Worm (Caenorhabditis elegans) whole organism, young adult: ENCODE measurements around the gene B0244.7.

ENCODE experiments used
- B0019.2 ChIP-seq: fragments of 200-800 bp; sonication (Bioruptor generic); conservative IDR thresholded peaks from 2 replicates; pipeline ENCODE4 v1.3.6; 2022; ENCODE audit warnings: missing genetic modification reagents, missing genetic modification characterization, missing compliant biosample characterization
- B0261.1 ChIP-seq: sonication (generic microtip); optimal IDR thresholded peaks from 2 replicates; lab custom pipeline; 2016; ENCODE audit warnings: mild to moderate bottlenecking, missing genetic modification characterization, moderate library complexity, missing compliant biosample characterization
- B0336.3 ChIP-seq: fragments of 200-800 bp; sonication (Bioruptor generic); IDR thresholded peaks from 2 replicates; pipeline ENCODE4 v1.3.6; 2022; ENCODE audit warnings: missing genetic modification characterization, missing compliant biosample characterization
- C17E4.6 ChIP-seq: fragments of 200-800 bp; sonication (Bioruptor generic); IDR thresholded peaks from 2 replicates; pipeline ENCODE4 v1.3.6; 2022; ENCODE audit warnings: missing genetic modification reagents, missing genetic modification characterization, missing compliant biosample characterization
- D2030.7 ChIP-seq: fragments of 200-800 bp; sonication (Bioruptor generic); IDR thresholded peaks from 2 replicates; pipeline ENCODE4 v1.3.6; 2022; ENCODE audit warnings: missing genetic modification reagents, missing genetic modification characterization, missing compliant biosample characterization
- F37B4.10 ChIP-seq: fragments of 200-800 bp; sonication (Bioruptor generic); IDR thresholded peaks from 2 replicates; pipeline ENCODE4 v1.3.6; 2022; ENCODE audit warnings: missing genetic modification characterization, missing compliant biosample characterization
- F52B5.7 ChIP-seq: sonication (generic microtip); optimal IDR thresholded peaks from 2 replicates; lab custom pipeline; 2016; ENCODE audit warnings: mild to moderate bottlenecking, missing genetic modification characterization, missing compliant biosample characterization
- K12H6.12 ChIP-seq: fragments of 200-800 bp; sonication (Bioruptor generic); optimal IDR thresholded peaks from 2 replicates; lab custom pipeline; 2018; ENCODE audit warnings: mild to moderate bottlenecking, missing genetic modification characterization, missing compliant biosample characterization
- T07F8.4 ChIP-seq: sonication (generic microtip); optimal IDR thresholded peaks from 2 replicates; lab custom pipeline; 2016; ENCODE audit warnings: mild to moderate bottlenecking, missing genetic modification characterization, moderate library complexity, missing compliant biosample characterization
- Y56A3A.18 ChIP-seq: fragments of 200-800 bp; sonication (Bioruptor generic); IDR thresholded peaks from 2 replicates; pipeline ENCODE4 v1.3.6; 2022; ENCODE audit warnings: missing genetic modification reagents, missing genetic modification characterization, missing compliant biosample characterization
- ZK185.1 ChIP-seq: sonication (generic microtip); optimal IDR thresholded peaks from 2 replicates; lab custom pipeline; 2016; ENCODE audit warnings: mild to moderate bottlenecking, missing genetic modification characterization, missing compliant biosample characterization; ENCODE audit not compliant: poor library complexity, severe bottlenecking
- attf-3 ChIP-seq: fragments of 200-800 bp; sonication (Bioruptor generic); conservative IDR thresholded peaks from 2 replicates; pipeline ENCODE4 v1.3.6; 2022; ENCODE audit warnings: missing genetic modification reagents, missing genetic modification characterization, missing compliant biosample characterization
- attf-6 ChIP-seq: fragments of 200-800 bp; sonication (Bioruptor generic); IDR thresholded peaks from 2 replicates; pipeline ENCODE4 v1.3.6; 2022; ENCODE audit warnings: missing genetic modification reagents, missing genetic modification characterization, missing compliant biosample characterization
- bed-1 ChIP-seq: fragments of 200-800 bp; sonication (Bioruptor generic); IDR thresholded peaks from 2 replicates; pipeline ENCODE4 v1.3.6; 2022; ENCODE audit warnings: missing genetic modification reagents, missing genetic modification characterization, missing compliant biosample characterization
- ccch-3 ChIP-seq: fragments of 200-800 bp; sonication (Bioruptor generic); optimal IDR thresholded peaks from 2 replicates; lab custom pipeline; 2018; ENCODE audit warnings: mild to moderate bottlenecking, missing genetic modification characterization, missing compliant biosample characterization
- cebp-1 ChIP-seq, 2 experiments: fragments of 200-800 bp in 1 of 2; sonication (Bioruptor generic) in 1 of 2; sonication (generic microtip) in 1 of 2; IDR thresholded peaks in 1 of 2; optimal IDR thresholded peaks in 1 of 2; 2 replicates each; pipeline versions ENCODE4 v1.3.6 to Lab custom; 2017 to 2022; ENCODE audit warnings: missing compliant biosample characterization in 2 of 2, missing genetic modification characterization in 2 of 2, mild to moderate bottlenecking in 1 of 2, missing genetic modification reagents in 1 of 2, moderate library complexity in 1 of 2
- cebp-2 ChIP-seq: fragments of 200-800 bp; sonication (Bioruptor generic); IDR thresholded peaks from 2 replicates; pipeline ENCODE4 v1.3.6; 2022; ENCODE audit warnings: missing genetic modification characterization, missing compliant biosample characterization
- ceh-91 ChIP-seq: fragments of 200-800 bp; sonication (Bioruptor generic); IDR thresholded peaks from 2 replicates; pipeline ENCODE4 v1.3.6; 2022; ENCODE audit warnings: missing genetic modification reagents, missing genetic modification characterization, missing compliant biosample characterization
- chd-7 ChIP-seq: sonication (generic microtip); optimal IDR thresholded peaks from 2 replicates; lab custom pipeline; 2016; ENCODE audit warnings: mild to moderate bottlenecking, missing genetic modification characterization, moderate library complexity, missing compliant biosample characterization
- dpl-1 ChIP-seq: fragments of 150-350 bp; optimal IDR thresholded peaks from 2 replicates; lab custom pipeline; 2014; ENCODE audit warnings: missing biosample characterization, missing genetic modification reagents, missing genetic modification characterization
- efl-1 ChIP-seq: fragments of 150-350 bp; optimal IDR thresholded peaks from 2 replicates; lab custom pipeline; 2014; ENCODE audit warnings: missing biosample characterization, missing genetic modification reagents, missing genetic modification characterization
- ekl-4 ChIP-seq: fragments of 200-800 bp; sonication (Bioruptor generic); IDR thresholded peaks from 2 replicates; pipeline ENCODE4 v1.3.6; 2022; ENCODE audit warnings: missing genetic modification reagents, missing genetic modification characterization, missing compliant biosample characterization
- ets-4 ChIP-seq: fragments of 200-800 bp; sonication (Bioruptor generic); optimal IDR thresholded peaks from 2 replicates; lab custom pipeline; 2018; ENCODE audit warnings: mild to moderate bottlenecking, missing genetic modification characterization, missing compliant biosample characterization
- fkh-3 ChIP-seq: sonication (generic microtip); optimal IDR thresholded peaks from 2 replicates; lab custom pipeline; 2016; ENCODE audit warnings: mild to moderate bottlenecking, missing genetic modification characterization, missing compliant biosample characterization
- gei-17 ChIP-seq: fragments of 200-800 bp; sonication (Bioruptor generic); optimal IDR thresholded peaks from 2 replicates; lab custom pipeline; 2018; ENCODE audit warnings: mild to moderate bottlenecking, missing genetic modification characterization, missing compliant biosample characterization
- hmg-1.2 ChIP-seq: fragments of 200-800 bp; sonication (Bioruptor generic); IDR thresholded peaks from 2 replicates; pipeline ENCODE4 v1.3.6; 2022; ENCODE audit warnings: missing genetic modification reagents, missing genetic modification characterization, missing compliant biosample characterization
- lag-1 ChIP-seq: fragments of 200-800 bp; sonication (Bioruptor generic); IDR thresholded peaks from 2 replicates; pipeline ENCODE4 v1.3.6; 2022; ENCODE audit warnings: missing genetic modification reagents, missing genetic modification characterization, missing compliant biosample characterization
- let-607 ChIP-seq, 2 experiments: fragments of 200-800 bp in 1 of 2; sonication (Bioruptor generic) in 1 of 2; sonication (generic microtip) in 1 of 2; optimal IDR thresholded peaks; 2 replicates each; lab custom pipeline; 2016 to 2018; ENCODE audit warnings: mild to moderate bottlenecking in 2 of 2, missing compliant biosample characterization in 2 of 2, missing genetic modification characterization in 2 of 2, moderate library complexity in 2 of 2, missing genotype in 1 of 2
- lin-35 ChIP-seq, 3 experiments: fragments of 150-350 bp in 2 of 3; sonication (generic microtip) in 1 of 3; optimal IDR thresholded peaks; 2 replicates each; lab custom pipeline; 2014 to 2018; ENCODE audit warnings: missing biosample characterization in 3 of 3, missing genetic modification characterization in 3 of 3, missing genetic modification reagents in 3 of 3
- lin-40 ChIP-seq: sonication (generic microtip); optimal IDR thresholded peaks from 2 replicates; lab custom pipeline; 2016; ENCODE audit warnings: missing genetic modification characterization, mild to moderate bottlenecking, missing compliant biosample characterization, missing genotype, missing genetic modification reagents
- lsy-27 ChIP-seq: sonication (generic microtip); optimal IDR thresholded peaks from 2 replicates; lab custom pipeline; 2017; ENCODE audit warnings: missing genetic modification characterization, mild to moderate bottlenecking, missing compliant biosample characterization, antibody characterized with exemption, missing genotype, borderline replicate concordance; ENCODE audit not compliant: insufficient read depth
- madf-6 ChIP-seq: fragments of 200-800 bp; sonication (Bioruptor generic); IDR thresholded peaks from 2 replicates; pipeline ENCODE4 v1.3.6; 2022; ENCODE audit warnings: missing genetic modification reagents, missing genetic modification characterization, missing compliant biosample characterization
- madf-8 ChIP-seq: fragments of 200-800 bp; sonication (Bioruptor generic); conservative IDR thresholded peaks from 2 replicates; pipeline ENCODE4 v1.3.6; 2022; ENCODE audit warnings: missing genetic modification reagents, missing genetic modification characterization, missing compliant biosample characterization
- mcd-1 ChIP-seq: fragments of 200-800 bp; sonication (Bioruptor generic); IDR thresholded peaks from 2 replicates; pipeline ENCODE4 v1.3.6; 2022; ENCODE audit warnings: missing genetic modification reagents, missing genetic modification characterization, missing compliant biosample characterization
- mxl-1 ChIP-seq: sonication (generic microtip); optimal IDR thresholded peaks from 2 replicates; lab custom pipeline; 2016; ENCODE audit warnings: missing genetic modification characterization, missing compliant biosample characterization
- nfya-1 ChIP-seq: sonication (generic microtip); optimal IDR thresholded peaks from 2 replicates; lab custom pipeline; 2017; ENCODE audit warnings: antibody characterized with exemption, missing compliant biosample characterization, missing genetic modification characterization, borderline replicate concordance; ENCODE audit not compliant: insufficient read depth
- nfyb-1 ChIP-seq: fragments of 200-800 bp; sonication (Bioruptor generic); IDR thresholded peaks from 2 replicates; pipeline ENCODE4 v1.3.6; 2022; ENCODE audit warnings: missing genetic modification reagents, missing genetic modification characterization, missing compliant biosample characterization
- rcor-1 ChIP-seq: fragments of 200-800 bp; sonication (Bioruptor generic); IDR thresholded peaks from 2 replicates; pipeline ENCODE4 v1.3.6; 2022; ENCODE audit warnings: missing genetic modification reagents, missing genetic modification characterization, missing compliant biosample characterization
- rec-8 ChIP-seq, 2 experiments: sonication (generic microtip); optimal IDR thresholded peaks; 2 replicates each; lab custom pipeline; 2016; ENCODE audit warnings: mild to moderate bottlenecking in 2 of 2, missing genetic modification characterization in 2 of 2, missing genetic modification reagents in 2 of 2, missing genotype in 2 of 2, missing biosample characterization in 1 of 2, missing compliant biosample characterization in 1 of 2, moderate library complexity in 1 of 2
- sdz-38 ChIP-seq: sonication (generic microtip); optimal IDR thresholded peaks from 2 replicates; lab custom pipeline; 2016; ENCODE audit warnings: missing genotype, missing genetic modification characterization, missing compliant biosample characterization
- sea-2 ChIP-seq: fragments of 200-800 bp; sonication (Bioruptor generic); IDR thresholded peaks from 2 replicates; pipeline ENCODE4 v1.3.6; 2022; ENCODE audit warnings: missing genetic modification characterization, missing compliant biosample characterization
- tbp1 ChIP-seq: fragments of 200-800 bp; sonication (Bioruptor generic); optimal IDR thresholded peaks from 2 replicates; lab custom pipeline; 2018; ENCODE audit warnings: mild to moderate bottlenecking, missing genetic modification characterization, missing compliant biosample characterization
- tlf-1 ChIP-seq: fragments of 200-800 bp; sonication (Bioruptor generic); optimal IDR thresholded peaks from 2 replicates; lab custom pipeline; 2018; ENCODE audit warnings: mild to moderate bottlenecking, missing genetic modification characterization, missing compliant biosample characterization
- unc-130 ChIP-seq: sonication (generic microtip); optimal IDR thresholded peaks from 2 replicates; lab custom pipeline; 2016; ENCODE audit warnings: missing genetic modification reagents, missing genetic modification characterization, missing compliant biosample characterization
- unc-62 ChIP-seq: fragments of 150-350 bp; optimal IDR thresholded peaks from 2 replicates; lab custom pipeline; 2014; ENCODE audit warnings: missing biosample characterization, missing genetic modification reagents, missing genetic modification characterization
- xnd-1 ChIP-seq: sonication (generic microtip); optimal IDR thresholded peaks from 2 replicates; lab custom pipeline; 2016; ENCODE audit warnings: missing genotype, missing genetic modification reagents, missing genetic modification characterization, missing compliant biosample characterization
- zfh-2 ChIP-seq: fragments of 200-800 bp; sonication (Bioruptor generic); conservative IDR thresholded peaks from 2 replicates; pipeline ENCODE4 v1.3.6; 2022; ENCODE audit warnings: missing genetic modification reagents, missing genetic modification characterization, missing compliant biosample characterization

B0244.7 gene

DNA sequence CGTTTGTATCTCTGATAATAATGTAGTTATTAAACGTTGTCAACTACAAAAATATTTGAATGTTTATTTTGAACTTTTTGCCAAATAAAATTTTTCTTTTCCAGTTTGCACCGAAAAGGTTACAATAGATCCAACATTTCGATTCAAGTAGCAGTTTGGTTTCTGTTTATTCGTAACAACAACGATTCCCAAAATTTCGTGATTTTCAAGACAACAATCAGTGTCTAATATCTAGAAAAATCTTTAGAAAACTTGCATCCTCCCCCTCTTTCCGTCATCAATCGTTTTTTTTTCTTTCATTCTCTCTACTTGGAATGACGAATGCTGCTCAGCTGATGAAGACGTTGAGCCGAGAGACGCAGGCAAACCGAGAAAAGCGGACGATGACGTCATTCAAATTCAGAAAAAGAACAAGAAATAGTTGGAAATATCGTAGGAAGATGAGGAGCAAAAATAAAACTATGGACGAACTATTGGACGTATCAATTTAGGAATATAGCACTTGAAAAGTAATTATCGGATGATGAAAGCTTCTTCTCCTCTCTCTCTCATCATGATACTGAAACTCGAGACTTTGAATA is 27.3 kb downstream of the B0244.7 start:
- TF ChIP-seq rcor-1 (0 out of 2 replicates have a peak, but pooled peaks have one; percentile 35), tlf-1 (GFP tag; lab: Kevin White, UChicago) (no peak), madf-6 (no peak), zfh-2 (GFP tag; lab: Robert Waterston, UW) (peak; percentile 28; the same call in 1 of the 2 replicates), lag-1 (no peak), B0336.3 (no peak), bed-1 (GFP tag; lab: Robert Waterston, UW) (no peak), D2030.7 (no peak), ekl-4 (GFP tag; lab: Robert Waterston, UW) (no peak), dpl-1 (no peak), K12H6.12 (tag; lab: Kevin White, UChicago) (peak; percentile 53), F37B4.10 (GFP tag; lab: Robert Waterston, UW) (no peak), B0261.1 (tag; lab: Kevin White, UChicago) (no peak), let-607 (tag; optimal IDR thresholded peaks at IDR 0.05; lab: Kevin White, UChicago) (no peak), mxl-1 (tag; lab: Kevin White, UChicago) (no peak), ceh-91 (GFP tag; lab: Robert Waterston, UW) (no peak), efl-1 (GFP tag; lab: Kevin White, UChicago) (no peak), lin-40 (tag; lab: Kevin White, UChicago) (peak; percentile 31), ets-4 (no peak), Y56A3A.18 (no peak), tbp1 (GFP tag; lab: Kevin White, UChicago) (no peak), cebp-2 (GFP tag; lab: Robert Waterston, UW) (no peak), unc-62 (no peak), madf-8 (no peak), xnd-1 (tag; lab: Kevin White, UChicago) (no peak), sea-2 (no peak), ZK185.1 (tag; lab: Kevin White, UChicago) (peak; percentile 7), attf-3 (GFP tag; lab: Robert Waterston, UW) (no peak), fkh-3 (tag; lab: Kevin White, UChicago) (no peak), rec-8 (tag; optimal IDR thresholded peaks at IDR 0.05; lab: Kevin White, UChicago) (no peak), sdz-38 (tag; lab: Kevin White, UChicago) (no peak), B0019.2 (GFP tag; lab: Robert Waterston, UW) (no peak), attf-6 (GFP tag; lab: Robert Waterston, UW) (no peak), chd-7 (tag; lab: Kevin White, UChicago) (peak; percentile 24), C17E4.6 (GFP tag; lab: Robert Waterston, UW) (no peak), nfyb-1 (GFP tag; lab: Robert Waterston, UW) (peak; percentile 57; the same call in 1 of the 2 replicates), T07F8.4 (tag; lab: Kevin White, UChicago) (no peak), ccch-3 (GFP tag; lab: Kevin White, UChicago) (no peak), gei-17 (no peak), unc-130 (GFP tag; lab: Kevin White, UChicago) (no peak), lsy-27 (no peak), mcd-1 (GFP tag; lab: Robert Waterston, UW) (0 out of 2 replicates have a peak, but pooled peaks have one; percentile 48), F52B5.7 (tag; lab: Kevin White, UChicago) (no peak), lin-35 (GFP tag; optimal IDR thresholded peaks at IDR 0.05; lab: Kevin White, UChicago) (peak in 1 of 3 experiments; percentile 84), hmg-1.2 (peak; percentile 30; the same call in 1 of the 2 replicates), cebp-1 (GFP tag; IDR thresholded peaks at IDR 0.05; lab: Robert Waterston, UW) (no peak), cebp-1 (tag; optimal IDR thresholded peaks at IDR 0.05; lab: Kevin White, UChicago) (peak; percentile 35), nfya-1 (tag; lab: Kevin White, UChicago) (no peak)
